Worm (Caenorhabditis elegans) whole organism, L1 larva: Measurements from ENCODE around the gene C16D9.9.

ENCODE experiments used
- ceh-82 ChIP-seq, 3 experiments: fragments of 150-350 bp in 1 of 3; sonication (generic microtip) in 2 of 3; optimal IDR thresholded peaks; 2 replicates each; lab custom pipeline; 2014 to 2017; ENCODE audit warnings: missing biosample characterization in 3 of 3, missing genetic modification characterization in 3 of 3
- ces-1 ChIP-seq: fragments of 150-350 bp; optimal IDR thresholded peaks from 2 replicates; lab custom pipeline; 2014; ENCODE audit warnings: missing biosample characterization, missing genetic modification reagents, missing genetic modification characterization
- mef-2 ChIP-seq: fragments of 150-350 bp; optimal IDR thresholded peaks from 2 replicates; lab custom pipeline; 2014; ENCODE audit warnings: missing biosample characterization, missing genetic modification characterization
- mep-1 ChIP-seq: fragments of 150-350 bp; optimal IDR thresholded peaks from 2 replicates; lab custom pipeline; 2014; ENCODE audit warnings: missing biosample characterization, missing genetic modification characterization
- nhr-11 ChIP-seq: fragments of 150-350 bp; optimal IDR thresholded peaks from 2 replicates; lab custom pipeline; 2014; ENCODE audit warnings: missing biosample characterization, missing genetic modification characterization
- nhr-76 ChIP-seq: sonication (generic microtip); optimal IDR thresholded peaks from 2 replicates; lab custom pipeline; 2017; ENCODE audit warnings: missing biosample characterization, missing genetic modification characterization
- pqm-1 ChIP-seq: sonication (generic microtip); optimal IDR thresholded peaks from 3 replicates; lab custom pipeline; 2017; ENCODE audit warnings: missing biosample characterization, missing genetic modification characterization
- xbp-1 ChIP-seq: sonication (generic microtip); optimal IDR thresholded peaks from 2 replicates; lab custom pipeline; 2016; ENCODE audit warnings: missing genetic modification characterization, missing compliant biosample characterization

DNA sequence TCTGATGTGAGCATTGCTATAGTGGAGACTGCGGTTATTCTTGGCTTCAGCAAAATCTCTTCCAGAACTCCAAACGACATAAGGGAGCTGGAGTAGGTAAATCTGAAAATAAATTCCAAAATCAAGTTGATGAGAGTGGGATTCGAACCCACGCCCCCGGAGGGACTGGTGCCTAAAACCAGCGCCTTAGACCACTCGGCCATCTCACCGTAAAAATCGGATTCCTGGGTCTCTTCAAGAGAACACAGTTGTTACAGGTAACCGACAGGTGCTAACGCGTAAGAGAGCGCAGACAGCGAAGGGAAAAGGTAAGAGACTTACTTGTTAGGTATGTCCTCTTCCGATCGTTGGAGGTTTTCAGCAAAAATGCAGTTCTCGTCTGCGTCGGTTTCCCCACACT, 28.7 kb upstream of the C16D9.9 start:
- TF ChIP-seq nhr-11 (tag; lab: Kevin White, UChicago) (no peak), mep-1 (tag; lab: Kevin White, UChicago) (peak; percentile 60), ces-1 (GFP tag; lab: Kevin White, UChicago) (no peak), nhr-76 (tag; lab: Kevin White, UChicago) (no peak), pqm-1 (tag; lab: Kevin White, UChicago) (no peak), mef-2 (tag; lab: Kevin White, UChicago) (no peak), xbp-1 (no peak), ceh-82 (tag; optimal IDR thresholded peaks at IDR 0.05; lab: Kevin White, UChicago) (peak in 1 of 3 experiments; percentile 23)
